Fruit fly (Drosophila melanogaster) whole organism, prepupa: ENCODE data around the gene EndoU.

Source experiments
- CG3919 ChIP-seq: fragments of 200-800 bp; sonication (Bioruptor generic); optimal IDR thresholded peaks from 3 replicates; lab custom pipeline; 2016; ENCODE audit warnings: missing biosample characterization, missing genetic modification characterization
- CG6792 ChIP-seq: fragments of 200-800 bp; sonication (Bioruptor generic); optimal IDR thresholded peaks from 3 replicates; lab custom pipeline; 2016; ENCODE audit warnings: missing biosample characterization, missing genetic modification characterization
- CG8119 ChIP-seq: fragments of 200-800 bp; sonication (Bioruptor generic); IDR thresholded peaks from 3 replicates; pipeline ENCODE4 v1.3.6; 2022; ENCODE audit warnings: missing biosample characterization, missing genetic modification characterization
- Sox102F ChIP-seq: fragments of 200-800 bp; sonication (Bioruptor generic); optimal IDR thresholded peaks from 2 replicates; lab custom pipeline; 2016; ENCODE audit warnings: missing biosample characterization, mild to moderate bottlenecking, missing genetic modification characterization
- Sox15 ChIP-seq: fragments of 200-800 bp; sonication (Bioruptor generic); optimal IDR thresholded peaks from 3 replicates; lab custom pipeline; 2016; ENCODE audit warnings: missing biosample characterization, missing genetic modification characterization
- fd59A ChIP-seq: fragments of 200-800 bp; sonication (Bioruptor generic); optimal IDR thresholded peaks from 2 replicates; lab custom pipeline; 2017; ENCODE audit warnings: missing biosample characterization, mild to moderate bottlenecking, missing genetic modification characterization, missing genetic modification reagents
- fd85E ChIP-seq: fragments of 200-800 bp; sonication (Bioruptor generic); optimal IDR thresholded peaks from 3 replicates; lab custom pipeline; 2016; ENCODE audit warnings: missing biosample characterization, missing genetic modification characterization
- fkh ChIP-seq: fragments of 200-800 bp; sonication (Bioruptor generic); optimal IDR thresholded peaks from 3 replicates; lab custom pipeline; 2017; ENCODE audit warnings: missing biosample characterization, mild to moderate bottlenecking, missing genetic modification characterization, moderate library complexity

DNA sequence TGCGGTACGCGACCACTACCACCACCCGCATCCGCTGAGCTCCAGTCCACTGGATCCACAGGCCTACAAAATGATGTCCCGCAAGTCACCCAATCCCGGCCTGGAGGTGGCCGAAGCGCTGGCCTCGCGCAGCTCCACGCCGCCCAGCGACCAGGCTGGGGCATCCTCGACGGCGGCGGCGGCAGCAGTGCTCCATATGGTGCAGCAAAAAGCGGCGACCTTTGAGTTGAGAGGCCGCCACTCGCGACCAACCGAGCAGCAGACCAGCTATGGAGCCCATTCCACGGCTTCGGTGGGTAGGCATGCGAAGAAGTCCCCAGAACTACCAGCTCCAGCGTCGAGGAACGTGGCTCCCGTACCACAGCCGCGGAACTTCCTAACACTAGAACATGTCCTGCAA is 21.9 kb downstream of the EndoU start:
- TF ChIP-seq Sox15 (no peak), Sox102F (GFP tag; lab: Kevin White, UChicago) (no peak), fkh (GFP tag; lab: Kevin White, UChicago) (no peak), fd59A (GFP tag; lab: Kevin White, UChicago) (no peak), fd85E (no peak), CG3919 (GFP tag; lab: Kevin White, UChicago) (no peak), CG6792 (GFP tag; lab: Kevin White, UChicago) (no peak), CG8119 (no peak)
